Worm (Caenorhabditis elegans): ENCODE results near the gene nhr-283.

ce11 chrV:15741851-15742250 is 34.7 kb downstream of the nhr-283 start, which contains the start of gene str-18:
- TF ChIP-seq him-1 (tag; optimal IDR thresholded peaks at IDR 0.05): no peak
- TF ChIP-seq dao-5 (tag; optimal IDR thresholded peaks at IDR 0.05): no peak
- no peak for TF ChIP-seq W03F9.2 (tag; optimal IDR thresholded peaks at IDR 0.05)

Measured in whole organism, L4/young adult.